Worm (Caenorhabditis elegans): ENCODE measurements around the gene C16A3.6.

ce11 chrIII:6420201-6420600 is 41.2 kb downstream of the C16A3.6 start:
- no peak for TF ChIP-seq ceh-13 (GFP tag; optimal IDR thresholded peaks at IDR 0.05)
- TF ChIP-seq hmbx-1 (tag; optimal IDR thresholded peaks at IDR 0.05): no peak
- TF ChIP-seq tbx-37 (GFP tag; conservative IDR thresholded peaks at IDR 0.05): no peak
- TF ChIP-seq ama-1 (optimal IDR thresholded peaks at IDR 0.05): no peak
- no peak for TF ChIP-seq sea-1 (GFP tag; conservative IDR thresholded peaks at IDR 0.05)
- no peak for TF ChIP-seq hmg-4 (GFP tag; optimal IDR thresholded peaks at IDR 0.05)
- TF ChIP-seq scrt-1 (GFP tag; IDR thresholded peaks at IDR 0.05): no peak

Data from whole organism, early embryonic.